Worm (Caenorhabditis elegans) whole organism, L2 larva: ENCODE results near the gene clec-176.
"Not testable (repeated sequence)": the region's sequence is repeated elsewhere in the genome, so short reads cannot be mapped to it uniquely, and the experiment has no call there.

Experiments used
- R02D3.7 ChIP-seq: fragments of 150-350 bp; optimal IDR thresholded peaks from 2 replicates; lab custom pipeline; 2014; ENCODE audit warnings: missing biosample characterization, missing genetic modification characterization
- nhr-12 ChIP-seq: fragments of 150-350 bp; optimal IDR thresholded peaks from 2 replicates; lab custom pipeline; 2014; ENCODE audit warnings: missing biosample characterization, missing genetic modification characterization

DNA sequence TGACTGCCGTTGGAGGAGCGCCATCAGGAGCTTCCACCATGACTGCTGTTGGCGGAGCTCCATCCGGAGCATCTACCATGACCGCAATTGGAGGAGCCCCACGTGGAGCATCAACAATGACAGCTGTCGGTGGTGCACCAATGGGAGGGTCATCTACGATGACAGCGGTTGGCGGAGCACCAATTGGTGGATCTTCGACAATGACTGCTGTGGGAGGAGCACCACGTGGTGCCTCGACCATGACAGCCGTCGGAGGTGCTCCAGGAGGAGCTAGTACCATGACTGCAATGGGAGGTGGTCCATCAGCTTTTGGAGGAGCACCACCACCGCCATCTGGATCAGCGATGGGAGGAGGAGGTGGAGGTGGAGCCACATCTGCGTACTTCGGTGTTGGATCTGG is 33.2 kb downstream of the clec-176 start, which contains the start of gene T28H11.7:
- TF ChIP-seq R02D3.7, nhr-12 (tag; lab: Kevin White, UChicago): not testable (repeated sequence)
